Fruit fly (Drosophila melanogaster) whole organism, embryonic: ENCODE measurements around the gene Wdr92.
A peak's percentile ranks its signal among the peaks of the same experiment; 100 is the strongest.

Experiments
- CG10147 ChIP-seq: fragments of 200-800 bp; sonication (Bioruptor generic); optimal IDR thresholded peaks from 2 replicates; lab custom pipeline; 2019; ENCODE audit warnings: missing biosample characterization, mild to moderate bottlenecking, missing genetic modification characterization, moderate library complexity
- CG10979 ChIP-seq: fragments of 200-800 bp; sonication (Bioruptor generic); optimal IDR thresholded peaks from 2 replicates; lab custom pipeline; 2018; ENCODE audit warnings: missing biosample characterization, mild to moderate bottlenecking, missing genetic modification characterization, moderate library complexity
- CG15269 ChIP-seq: fragments of 200-800 bp; sonication (Bioruptor generic); optimal IDR thresholded peaks from 2 replicates; lab custom pipeline; 2018; ENCODE audit warnings: missing biosample characterization, mild to moderate bottlenecking, missing genetic modification characterization, moderate library complexity
- CG17328 ChIP-seq: fragments of 200-800 bp; sonication (Bioruptor generic); IDR thresholded peaks from 2 replicates; pipeline ENCODE4 v1.3.6; 2022; ENCODE audit warnings: missing biosample characterization, missing genetic modification characterization
- CG1792 ChIP-seq: fragments of 200-800 bp; sonication (Bioruptor generic); optimal IDR thresholded peaks from 2 replicates; lab custom pipeline; 2016; ENCODE audit warnings: missing biosample characterization, missing genetic modification characterization
- CG18011 ChIP-seq: fragments of 200-800 bp; sonication (Bioruptor generic); optimal IDR thresholded peaks from 2 replicates; lab custom pipeline; 2017; ENCODE audit warnings: missing biosample characterization, missing genetic modification characterization, mild to moderate bottlenecking, moderate library complexity, missing genotype
- CG2712 ChIP-seq: fragments of 200-800 bp; optimal IDR thresholded peaks from 3 replicates; lab custom pipeline; 2019; ENCODE audit warnings: missing biosample characterization, mild to moderate bottlenecking, missing genetic modification characterization, moderate library complexity
- CG30403 ChIP-seq: fragments of 200-800 bp; sonication (Bioruptor generic); optimal IDR thresholded peaks from 3 replicates; lab custom pipeline; 2016; ENCODE audit warnings: missing biosample characterization, missing genetic modification characterization
- CG31365 ChIP-seq: fragments of 200-800 bp; sonication (Bioruptor generic); optimal IDR thresholded peaks from 2 replicates; lab custom pipeline; 2018; ENCODE audit warnings: missing biosample characterization, mild to moderate bottlenecking, missing genetic modification characterization
- CG4424 ChIP-seq: fragments of 200-800 bp; sonication (Bioruptor generic); optimal IDR thresholded peaks from 3 replicates; lab custom pipeline; 2016; ENCODE audit warnings: missing biosample characterization, missing genetic modification characterization
- CG4707 ChIP-seq: fragments of 200-800 bp; sonication (Bioruptor generic); optimal IDR thresholded peaks from 2 replicates; lab custom pipeline; 2018; ENCODE audit warnings: missing biosample characterization, mild to moderate bottlenecking, missing genetic modification characterization, moderate library complexity
- CG6654 ChIP-seq: fragments of 200-800 bp; sonication (Bioruptor generic); optimal IDR thresholded peaks from 2 replicates; lab custom pipeline; 2017; ENCODE audit warnings: missing biosample characterization, mild to moderate bottlenecking, missing genetic modification characterization
- CG6813 ChIP-seq: fragments of 200-800 bp; sonication (Bioruptor generic); optimal IDR thresholded peaks from 2 replicates; lab custom pipeline; 2017; ENCODE audit warnings: missing biosample characterization, missing genetic modification characterization, mild to moderate bottlenecking, moderate library complexity, missing genetic modification reagents
- CG7357 ChIP-seq: fragments of 200-800 bp; sonication (Bioruptor generic); IDR thresholded peaks from 3 replicates; pipeline ENCODE4 v1.3.6; 2022; ENCODE audit warnings: missing biosample characterization, missing genetic modification characterization
- CG7987 ChIP-seq: fragments of 200-800 bp; sonication (Bioruptor generic); optimal IDR thresholded peaks from 2 replicates; lab custom pipeline; 2018; ENCODE audit warnings: missing biosample characterization, mild to moderate bottlenecking, missing genetic modification characterization, moderate library complexity
- CG8290 ChIP-seq, 3 experiments: fragments of 200-800 bp; sonication (Bioruptor generic); optimal IDR thresholded peaks; 2 replicates each; lab custom pipeline; 2016 to 2019; ENCODE audit warnings: missing biosample characterization in 3 of 3, missing genetic modification characterization in 3 of 3, mild to moderate bottlenecking in 2 of 3, moderate library complexity in 1 of 3
- CG8388 ChIP-seq: fragments of 200-800 bp; sonication (Bioruptor generic); optimal IDR thresholded peaks from 2 replicates; lab custom pipeline; 2019; ENCODE audit warnings: missing biosample characterization, mild to moderate bottlenecking, missing genetic modification characterization, moderate library complexity
- CG9215 ChIP-seq: fragments of 200-800 bp; sonication (Bioruptor generic); IDR thresholded peaks from 2 replicates; pipeline ENCODE4 v1.3.6; 2022; ENCODE audit warnings: missing biosample characterization, missing genetic modification characterization
- CG9817 ChIP-seq: fragments of 200-800 bp; sonication (Bioruptor generic); optimal IDR thresholded peaks from 2 replicates; lab custom pipeline; 2018; ENCODE audit warnings: missing biosample characterization, mild to moderate bottlenecking, missing genetic modification characterization, moderate library complexity
- CG9876 ChIP-seq: fragments of 200-800 bp; sonication (Bioruptor generic); optimal IDR thresholded peaks from 2 replicates; lab custom pipeline; 2016; ENCODE audit warnings: missing biosample characterization, missing genetic modification characterization
- Dbx ChIP-seq: fragments of 200-800 bp; sonication (Bioruptor generic); IDR thresholded peaks from 3 replicates; pipeline ENCODE4 v1.3.6; 2022; ENCODE audit warnings: missing biosample characterization, missing genetic modification characterization
- Dek ChIP-seq: fragments of 200-800 bp; sonication (Bioruptor generic); optimal IDR thresholded peaks from 3 replicates; lab custom pipeline; 2019; ENCODE audit warnings: missing biosample characterization, mild to moderate bottlenecking, missing genetic modification characterization, moderate library complexity
- Elba2 ChIP-seq: fragments of 200-800 bp; sonication (Bioruptor generic); optimal IDR thresholded peaks from 3 replicates; lab custom pipeline; 2016; ENCODE audit warnings: missing biosample characterization, missing genetic modification characterization
- Hr3 ChIP-seq: fragments of 200-800 bp; sonication (Bioruptor generic); optimal IDR thresholded peaks from 3 replicates; lab custom pipeline; 2016; ENCODE audit warnings: missing biosample characterization, missing genetic modification characterization
- Nf-YC ChIP-seq: fragments of 200-800 bp; optimal IDR thresholded peaks from 3 replicates; lab custom pipeline; 2019; ENCODE audit warnings: missing biosample characterization, mild to moderate bottlenecking, missing genetic modification characterization, moderate library complexity
- Ptx1 ChIP-seq: fragments of 200-800 bp; sonication (Bioruptor generic); IDR thresholded peaks from 2 replicates; pipeline ENCODE4 v1.3.6; 2022; ENCODE audit warnings: missing biosample characterization, missing genetic modification characterization
- Stat92E ChIP-seq, 3 experiments: fragments of >200 bp in 2 of 3; fragments of 200-800 bp in 1 of 3; sonication (Bioruptor generic) in 1 of 3; optimal IDR thresholded peaks; 2 replicates each; lab custom pipeline; 2017 to 2019; ENCODE audit warnings: missing biosample characterization in 3 of 3, missing genetic modification characterization in 3 of 3, mild to moderate bottlenecking in 1 of 3, moderate library complexity in 1 of 3
- aop ChIP-seq: fragments of 200-800 bp; sonication (Bioruptor generic); IDR thresholded peaks from 2 replicates; pipeline ENCODE4 v1.3.6; 2022; ENCODE audit warnings: missing biosample characterization, missing genetic modification characterization
- bab2 ChIP-seq: fragments of 200-800 bp; sonication (Bioruptor generic); optimal IDR thresholded peaks from 2 replicates; lab custom pipeline; 2016; ENCODE audit warnings: missing biosample characterization, missing genetic modification characterization
- cato ChIP-seq: fragments of 200-800 bp; sonication (Bioruptor generic); optimal IDR thresholded peaks from 2 replicates; lab custom pipeline; 2016; ENCODE audit warnings: missing biosample characterization, missing genetic modification characterization, borderline replicate concordance
- chn ChIP-seq: fragments of 200-800 bp; sonication (Bioruptor generic); optimal IDR thresholded peaks from 2 replicates; lab custom pipeline; 2016; ENCODE audit warnings: missing biosample characterization, missing genetic modification characterization
- cwo ChIP-seq: fragments of 200-800 bp; sonication (Bioruptor generic); optimal IDR thresholded peaks from 3 replicates; lab custom pipeline; 2017; ENCODE audit warnings: missing biosample characterization, missing genetic modification characterization, mild to moderate bottlenecking, moderate library complexity, missing genetic modification reagents
- dan ChIP-seq: fragments of 200-800 bp; sonication (Bioruptor generic); IDR thresholded peaks from 2 replicates; pipeline ENCODE4 v1.3.6; 2022; ENCODE audit warnings: missing biosample characterization, missing genetic modification characterization
- dmrt11E ChIP-seq: fragments of 200-800 bp; sonication (Bioruptor generic); optimal IDR thresholded peaks from 3 replicates; lab custom pipeline; 2018; ENCODE audit warnings: missing biosample characterization, mild to moderate bottlenecking, missing genetic modification characterization, moderate library complexity
- dpn ChIP-seq, 2 experiments: fragments of 200-800 bp; sonication (Bioruptor generic); optimal IDR thresholded peaks; 3 replicates each; lab custom pipeline; 2016; ENCODE audit warnings: missing biosample characterization in 2 of 2, missing genetic modification characterization in 2 of 2
- gce ChIP-seq: fragments of 200-800 bp; sonication (Bioruptor generic); IDR thresholded peaks from 3 replicates; pipeline ENCODE4 v1.3.6; 2022; ENCODE audit warnings: missing biosample characterization, missing genetic modification characterization
- grau ChIP-seq: fragments of 200-800 bp; optimal IDR thresholded peaks from 3 replicates; lab custom pipeline; 2019; ENCODE audit warnings: missing biosample characterization, mild to moderate bottlenecking, missing genetic modification characterization, moderate library complexity
- her ChIP-seq: fragments of 200-800 bp; sonication (Bioruptor generic); optimal IDR thresholded peaks from 2 replicates; lab custom pipeline; 2016; ENCODE audit warnings: missing biosample characterization, missing genetic modification characterization
- kni ChIP-seq: fragments of 200-800 bp; sonication (Bioruptor generic); optimal IDR thresholded peaks from 3 replicates; lab custom pipeline; 2017; ENCODE audit warnings: mild to moderate bottlenecking, missing biosample characterization, missing genetic modification reagents, missing genetic modification characterization
- lov ChIP-seq, 2 experiments: fragments of 200-800 bp in 1 of 2; fragments of >200 bp in 1 of 2; sonication (Bioruptor generic) in 1 of 2; IDR thresholded peaks in 1 of 2; optimal IDR thresholded peaks in 1 of 2; 2 replicates in 1 of 2; 3 replicates in 1 of 2; pipeline versions ENCODE4 v1.3.6 to Lab custom; 2017 to 2022; ENCODE audit warnings: missing biosample characterization in 1 of 2, missing genetic modification characterization in 1 of 2
- mirr ChIP-seq: fragments of 200-800 bp; sonication (Bioruptor generic); optimal IDR thresholded peaks from 3 replicates; lab custom pipeline; 2018; ENCODE audit warnings: missing biosample characterization, mild to moderate bottlenecking, missing genetic modification characterization
- odd ChIP-seq: fragments of 200-800 bp; sonication (Bioruptor generic); optimal IDR thresholded peaks from 2 replicates; lab custom pipeline; 2017; ENCODE audit warnings: missing biosample characterization, mild to moderate bottlenecking, missing genetic modification characterization
- ro ChIP-seq: fragments of 200-800 bp; sonication (Bioruptor generic); IDR thresholded peaks from 2 replicates; pipeline ENCODE4 v1.3.6; 2022; ENCODE audit warnings: missing biosample characterization, missing genetic modification characterization
- seq ChIP-seq: fragments of 200-800 bp; sonication (Bioruptor generic); IDR thresholded peaks from 2 replicates; pipeline ENCODE4 v1.3.6; 2022; ENCODE audit warnings: missing biosample characterization, missing genetic modification characterization
- sr ChIP-seq: fragments of 200-800 bp; sonication (Bioruptor generic); IDR thresholded peaks from 3 replicates; pipeline ENCODE4 v1.3.6; 2022; ENCODE audit warnings: missing biosample characterization, missing genetic modification characterization
- tio ChIP-seq: fragments of 200-800 bp; sonication (Bioruptor generic); optimal IDR thresholded peaks from 2 replicates; lab custom pipeline; 2017; ENCODE audit warnings: missing biosample characterization, missing genetic modification characterization, inconsistent platforms
- tna ChIP-seq: fragments of 200-800 bp; sonication (Bioruptor generic); IDR thresholded peaks from 2 replicates; pipeline ENCODE4 v1.3.6; 2022; ENCODE audit warnings: missing biosample characterization, missing genetic modification characterization; ENCODE audit not compliant: partially characterized antibody
- unc-4 ChIP-seq: fragments of 200-800 bp; sonication (Bioruptor generic); IDR thresholded peaks from 2 replicates; pipeline ENCODE4 v1.3.6; 2022; ENCODE audit warnings: missing biosample characterization, missing genetic modification characterization; ENCODE audit not compliant: partially characterized antibody
- yki ChIP-seq: fragments of >200 bp; optimal IDR thresholded peaks from 3 replicates; lab custom pipeline; 2018

The Wdr92 gene

dm6 chr3L:17907609-17908160, at the start of gene Wdr92, which contains the start of gene Prestin (continued):
- 0 out of 2 replicates have a peak, but pooled peaks have one; percentile 29 for TF ChIP-seq seq (GFP tag; lab: Robert Waterston, UW)
- TF ChIP-seq CG9215 (GFP tag; lab: Robert Waterston, UW), result no peak
- TF ChIP-seq CG7357 (GFP tag; lab: Robert Waterston, UW), result no peak
- TF ChIP-seq bab2, result no peak
- TF ChIP-seq chn (GFP tag; lab: Kevin White, UChicago), result no peak
- TF ChIP-seq aop (GFP tag; lab: Robert Waterston, UW), result no peak
- no peak for TF ChIP-seq tio (GFP tag; lab: Kevin White, UChicago)
- TF ChIP-seq sr (GFP tag; lab: Robert Waterston, UW), result peak; percentile 3; the same call in 1 of the 3 replicates
- no peak for TF ChIP-seq lov (optimal IDR thresholded peaks at IDR 0.05; lab: Kevin White, UChicago)
- no peak for TF ChIP-seq lov (GFP tag; IDR thresholded peaks at IDR 0.05; lab: Robert Waterston, UW)
- no peak for TF ChIP-seq CG1792 (GFP tag; lab: Kevin White, UChicago)
- TF ChIP-seq mirr (GFP tag; lab: Kevin White, UChicago), result peak; percentile 44
- TF ChIP-seq Ptx1, result no peak
- peak in 1 of 2 experiments; percentile 5 for TF ChIP-seq dpn (GFP tag; optimal IDR thresholded peaks at IDR 0.05; lab: Kevin White, UChicago)
- peak; percentile 63; the same call in 2 of the 3 replicates for TF ChIP-seq Dbx (GFP tag; lab: Robert Waterston, UW)
- no peak for TF ChIP-seq yki (lab: Kevin White, UChicago)
- no peak for TF ChIP-seq CG4424 (GFP tag; lab: Kevin White, UChicago)
- TF ChIP-seq CG10147, result peak; percentile 23
- peak; percentile 13 for TF ChIP-seq her (GFP tag; lab: Kevin White, UChicago)
- TF ChIP-seq CG8388, result no peak
- no peak for TF ChIP-seq CG18011 (GFP tag; lab: Kevin White, UChicago)
- TF ChIP-seq grau (tag; lab: Kevin White, UChicago), result peak; percentile 23
- TF ChIP-seq odd (GFP tag; lab: Kevin White, UChicago), result peak; percentile 48
- TF ChIP-seq CG4707, result no peak
- TF ChIP-seq Stat92E (GFP tag; optimal IDR thresholded peaks at IDR 0.05; lab: Kevin White, UChicago), result peak in 1 of 3 experiments; percentile 37
- no peak for TF ChIP-seq dmrt11E (tag; lab: Kevin White, UChicago)
- no peak; the same call in 2 of the 3 replicates for TF ChIP-seq gce (GFP tag; lab: Robert Waterston, UW)
- peak; percentile 56 for TF ChIP-seq CG8290 (GFP tag; optimal IDR thresholded peaks at IDR 0.05; lab: Kevin White, UChicago)
- TF ChIP-seq CG8290 (tag; optimal IDR thresholded peaks at IDR 0.05; lab: Kevin White, UChicago), result peak; percentile 51 to 62
- TF ChIP-seq CG15269 (tag; lab: Kevin White, UChicago), result peak; percentile 50
- TF ChIP-seq CG31365, result peak; percentile 6
- peak; percentile 29 for TF ChIP-seq cwo (GFP tag; lab: Kevin White, UChicago)
- no peak for TF ChIP-seq CG9876
- TF ChIP-seq kni, result no peak
- no peak for TF ChIP-seq CG9817 (tag; lab: Kevin White, UChicago)
- no peak for TF ChIP-seq CG10979 (tag; lab: Kevin White, UChicago)
- peak; percentile 60 for TF ChIP-seq Nf-YC
- peak; percentile 25 for TF ChIP-seq CG2712 (tag; lab: Kevin White, UChicago)
- no peak for TF ChIP-seq CG17328 (GFP tag; lab: Robert Waterston, UW)
- TF ChIP-seq CG30403 (GFP tag; lab: Kevin White, UChicago), result no peak
- no peak for TF ChIP-seq CG6813
- TF ChIP-seq unc-4, result peak; percentile 94
- TF ChIP-seq Elba2 (GFP tag; lab: Kevin White, UChicago), result no peak
- no peak for TF ChIP-seq CG6654 (GFP tag; lab: Kevin White, UChicago)
- peak; percentile 54 for TF ChIP-seq CG7987 (GFP tag; lab: Kevin White, UChicago)
- peak; percentile 32 for TF ChIP-seq Hr3 (GFP tag; lab: Kevin White, UChicago)
- no peak for TF ChIP-seq ro (GFP tag; lab: Robert Waterston, UW)
- no peak for TF ChIP-seq cato (GFP tag; lab: Kevin White, UChicago)
- no peak for TF ChIP-seq dan (GFP tag; lab: Robert Waterston, UW)
- TF ChIP-seq Dek (tag; lab: Kevin White, UChicago), result peak; percentile 35
- TF ChIP-seq tna, result peak; percentile 67
